Worm (Caenorhabditis elegans): Measurements from ENCODE around the gene zipt-2.2.

The zipt-2.2 gene

ce11 chrIV:4236025-4236407 is 851 bp upstream of the zipt-2.2 start:
- TF ChIP-seq unc-86 (tag; optimal IDR thresholded peaks at IDR 0.05) (no peak), mef-2 (tag; optimal IDR thresholded peaks at IDR 0.05) (no peak), nhr-47 (tag; optimal IDR thresholded peaks at IDR 0.05) (no peak), fos-1 (tag; optimal IDR thresholded peaks at IDR 0.05) (no peak), irx-1 (tag; optimal IDR thresholded peaks at IDR 0.05) (no peak), rnt-1 (tag; optimal IDR thresholded peaks at IDR 0.05) (no peak), mep-1 (tag; optimal IDR thresholded peaks at IDR 0.05) (no peak), ceh-8 (GFP tag; optimal IDR thresholded peaks at IDR 0.05) (no peak), nhr-12 (tag; optimal IDR thresholded peaks at IDR 0.05) (no peak), aly-2 (tag; optimal IDR thresholded peaks at IDR 0.05) (no peak), unc-30 (tag; optimal IDR thresholded peaks at IDR 0.05) (no peak)

ce11 chrIV:4227917-4228316 is 7.2 kb downstream of the zipt-2.2 start, which contains the start of gene srbc-70:
Gene srbc-70 (minus strand): TSS chrIV:4228017.
- no peak for TF ChIP-seq egl-13 (tag; optimal IDR thresholded peaks at IDR 0.05)

ce11 chrIV:4225851-4226250 is 9.3 kb downstream of the zipt-2.2 start, which contains the start of gene srbc-71:
Gene srbc-71 (minus strand): TSS chrIV:4225951.
- TF ChIP-seq hpl-2 (GFP tag; optimal IDR thresholded peaks at IDR 0.05) (no peak), unc-62 (GFP tag; optimal IDR thresholded peaks at IDR 0.05) (no peak), fkh-8 (tag; optimal IDR thresholded peaks at IDR 0.05) (peak; percentile 3), nhr-20 (tag; optimal IDR thresholded peaks at IDR 0.05) (no peak), egl-13 (tag; optimal IDR thresholded peaks at IDR 0.05) (no peak), nhr-90 (tag; optimal IDR thresholded peaks at IDR 0.05; ENCODE audit: poor library complexity) (no peak), nhr-28 (tag; optimal IDR thresholded peaks at IDR 0.05) (no peak)

ce11 chrIV:4219983-4220382 is 15.2 kb downstream of the zipt-2.2 start, which contains the start of gene F30B5.11:
Gene F30B5.11 (minus strand): TSS chrIV:4220083.
- TF ChIP-seq F16B12.6 (tag; optimal IDR thresholded peaks at IDR 0.05) (no peak), alr-1 (tag; optimal IDR thresholded peaks at IDR 0.05; ENCODE audit: borderline replicate concordance) (no peak)

- peak; percentile 29 for TF ChIP-seq aly-2 (tag; optimal IDR thresholded peaks at IDR 0.05)
- peak; percentile 17 for TF ChIP-seq ama-1 (optimal IDR thresholded peaks at IDR 0.05)
- no peak for TF ChIP-seq lin-14 (GFP tag; optimal IDR thresholded peaks at IDR 0.05)
Observed at ce11 chrIV:4218276-4218675, 16.9 kb downstream of the zipt-2.2 start.

- TF ChIP-seq nhr-19 (GFP tag; conservative IDR thresholded peaks at IDR 0.05) (peak; percentile 72), efl-3 (GFP tag; optimal IDR thresholded peaks at IDR 0.05) (no peak), elt-2 (tag; optimal IDR thresholded peaks at IDR 0.05) (peak; percentile 27), elt-3 (tag; optimal IDR thresholded peaks at IDR 0.05) (peak in 2 of 6 experiments; percentile 46 to 96), nhr-28 (tag; optimal IDR thresholded peaks at IDR 0.05) (no peak), nhr-20 (tag; optimal IDR thresholded peaks at IDR 0.05) (peak; percentile 74), lin-35 (GFP tag; optimal IDR thresholded peaks at IDR 0.05) (peak in 1 of 2 experiments; percentile 49), efl-1 (optimal IDR thresholded peaks at IDR 0.05) (no peak), efl-1 (GFP tag; optimal IDR thresholded peaks at IDR 0.05 in 1 of 2) (peak in 1 of 2 experiments; percentile 49), nhr-90 (tag; optimal IDR thresholded peaks at IDR 0.05; ENCODE audit: poor library complexity) (peak; percentile 58), grh-1 (GFP tag; IDR thresholded peaks at IDR 0.05) (peak; percentile 35; the same call in 1 of the 2 replicates), unc-130 (tag; optimal IDR thresholded peaks at IDR 0.05) (peak; percentile 76), ama-1 (optimal IDR thresholded peaks at IDR 0.05) (no peak), nhr-47 (tag; optimal IDR thresholded peaks at IDR 0.05) (peak; percentile 31), nhr-71 (tag; optimal IDR thresholded peaks at IDR 0.05) (peak; percentile 64), mdl-1 (tag; optimal IDR thresholded peaks at IDR 0.05) (peak in 1 of 2 experiments; percentile 88), zag-1 (tag; optimal IDR thresholded peaks at IDR 0.05) (no peak), snu-23 (GFP tag; optimal IDR thresholded peaks at IDR 0.05) (peak; percentile 19), tbx-2 (tag; optimal IDR thresholded peaks at IDR 0.05) (peak; percentile 27), lsy-2 (tag; optimal IDR thresholded peaks at IDR 0.05) (peak; percentile 14 to 44), nhr-85 (tag) (peak; percentile 79), blmp-1 (tag; optimal IDR thresholded peaks at IDR 0.05) (peak; percentile 75)
Observed at ce11 chrIV:4216099-4216894, 18.9 kb downstream of the zipt-2.2 start.
